Fruit fly (Drosophila melanogaster) whole organism, embryonic: ENCODE data around the gene CG31100.

Experiments
- Abd-B ChIP-seq: fragments of 200-800 bp; sonication (Bioruptor generic); optimal IDR thresholded peaks from 2 replicates; lab custom pipeline; 2018; ENCODE audit warnings: missing biosample characterization, mild to moderate bottlenecking, missing genetic modification characterization, moderate library complexity
- Adf1 ChIP-seq: fragments of 200-800 bp; sonication (Bioruptor generic); IDR thresholded peaks from 2 replicates; pipeline ENCODE4 v1.3.6; 2022; ENCODE audit warnings: missing biosample characterization, missing genetic modification characterization
- Aef1 ChIP-seq: fragments of 200-800 bp; sonication (Bioruptor generic); IDR thresholded peaks from 3 replicates; pipeline ENCODE4 v1.3.6; 2022; ENCODE audit warnings: missing biosample characterization, missing genetic modification characterization
- CG10543 ChIP-seq: fragments of 200-800 bp; sonication (Bioruptor generic); optimal IDR thresholded peaks from 3 replicates; lab custom pipeline; 2017; ENCODE audit warnings: missing biosample characterization, mild to moderate bottlenecking, missing genetic modification characterization, moderate library complexity
- CG11093 ChIP-seq: fragments of 200-800 bp; sonication (Bioruptor generic); IDR thresholded peaks from 3 replicates; pipeline ENCODE4 v1.3.6; 2022; ENCODE audit warnings: missing biosample characterization, missing genetic modification characterization
- CG11398 ChIP-seq: fragments of 200-800 bp; sonication (Bioruptor generic); optimal IDR thresholded peaks from 2 replicates; lab custom pipeline; 2016; ENCODE audit warnings: missing biosample characterization, missing genetic modification characterization
- CG11696 ChIP-seq: fragments of 200-800 bp; sonication (Bioruptor generic); IDR thresholded peaks from 2 replicates; pipeline ENCODE4 v1.3.6; 2022; ENCODE audit warnings: missing biosample characterization, missing genetic modification characterization
- CG12219 ChIP-seq: fragments of 200-800 bp; sonication (Bioruptor generic); optimal IDR thresholded peaks from 3 replicates; lab custom pipeline; 2018; ENCODE audit warnings: missing biosample characterization, mild to moderate bottlenecking, missing genetic modification characterization
- CG15601 ChIP-seq: fragments of 200-800 bp; sonication (Bioruptor generic); optimal IDR thresholded peaks from 3 replicates; lab custom pipeline; 2019; ENCODE audit warnings: missing biosample characterization, mild to moderate bottlenecking, missing genetic modification characterization, moderate library complexity
- CG16813 ChIP-seq: fragments of 200-800 bp; sonication (Bioruptor generic); IDR thresholded peaks from 3 replicates; pipeline ENCODE4 v1.3.6; 2022; ENCODE audit warnings: missing biosample characterization, missing genetic modification characterization; ENCODE audit not compliant: partially characterized antibody
- CG16815 ChIP-seq: fragments of 200-800 bp; sonication (Bioruptor generic); optimal IDR thresholded peaks from 3 replicates; lab custom pipeline; 2017; ENCODE audit warnings: missing biosample characterization, mild to moderate bottlenecking, missing genetic modification characterization
- CG18764 ChIP-seq: fragments of 200-800 bp; sonication (Bioruptor generic); optimal IDR thresholded peaks from 3 replicates; lab custom pipeline; 2016; ENCODE audit warnings: missing biosample characterization, missing genetic modification characterization
- CG2129 ChIP-seq: fragments of 200-800 bp; sonication (Bioruptor generic); IDR thresholded peaks from 2 replicates; pipeline ENCODE4 v1.3.6; 2022; ENCODE audit warnings: missing biosample characterization, missing genetic modification characterization; ENCODE audit not compliant: partially characterized antibody
- CG31365 ChIP-seq: fragments of 200-800 bp; sonication (Bioruptor generic); optimal IDR thresholded peaks from 2 replicates; lab custom pipeline; 2018; ENCODE audit warnings: missing biosample characterization, mild to moderate bottlenecking, missing genetic modification characterization
- CG42726 ChIP-seq: fragments of 200-800 bp; sonication (Bioruptor generic); IDR thresholded peaks from 2 replicates; pipeline ENCODE4 v1.3.6; 2022; ENCODE audit warnings: missing biosample characterization, missing genetic modification characterization; ENCODE audit not compliant: partially characterized antibody
- CG4328 ChIP-seq: fragments of 200-800 bp; sonication (Bioruptor generic); optimal IDR thresholded peaks from 3 replicates; lab custom pipeline; 2017; ENCODE audit warnings: missing biosample characterization, missing genetic modification reagents, missing genetic modification characterization
- CG4617 ChIP-seq: fragments of 200-800 bp; sonication (Bioruptor generic); optimal IDR thresholded peaks from 3 replicates; lab custom pipeline; 2016; ENCODE audit warnings: missing biosample characterization, missing genetic modification characterization, borderline replicate concordance
- CG7372 ChIP-seq: fragments of 200-800 bp; sonication (Bioruptor generic); IDR thresholded peaks from 2 replicates; pipeline ENCODE4 v1.3.6; 2022; ENCODE audit warnings: missing biosample characterization, missing genetic modification characterization
- CG7786 ChIP-seq: fragments of 200-800 bp; sonication (Bioruptor generic); optimal IDR thresholded peaks from 2 replicates; lab custom pipeline; 2016; ENCODE audit warnings: missing biosample characterization, missing genetic modification characterization
- CG8281 ChIP-seq: fragments of 200-800 bp; sonication (Bioruptor generic); optimal IDR thresholded peaks from 2 replicates; lab custom pipeline; 2018; ENCODE audit warnings: missing biosample characterization, mild to moderate bottlenecking, missing genetic modification characterization, moderate library complexity
- CG9215 ChIP-seq: fragments of 200-800 bp; sonication (Bioruptor generic); IDR thresholded peaks from 2 replicates; pipeline ENCODE4 v1.3.6; 2022; ENCODE audit warnings: missing biosample characterization, missing genetic modification characterization
- Chrac-16 ChIP-seq: fragments of 200-800 bp; sonication (Bioruptor generic); optimal IDR thresholded peaks from 3 replicates; lab custom pipeline; 2016; ENCODE audit warnings: missing biosample characterization, missing genetic modification characterization
- CrebB ChIP-seq: fragments of 200-800 bp; sonication (Bioruptor generic); optimal IDR thresholded peaks from 3 replicates; lab custom pipeline; 2018; ENCODE audit warnings: missing biosample characterization, mild to moderate bottlenecking, missing genetic modification characterization
- Gsc ChIP-seq: fragments of 200-800 bp; sonication (Bioruptor generic); IDR thresholded peaks from 2 replicates; pipeline ENCODE4 v1.3.6; 2022; ENCODE audit warnings: missing biosample characterization, missing genetic modification characterization
- Hr3 ChIP-seq: fragments of 200-800 bp; sonication (Bioruptor generic); optimal IDR thresholded peaks from 3 replicates; lab custom pipeline; 2016; ENCODE audit warnings: missing biosample characterization, missing genetic modification characterization
- Mrtf ChIP-seq: fragments of 200-800 bp; sonication (Bioruptor generic); IDR thresholded peaks from 3 replicates; pipeline ENCODE4 v1.3.6; 2022; ENCODE audit warnings: missing biosample characterization, missing genetic modification characterization
- PHDP ChIP-seq: fragments of 200-800 bp; sonication (Bioruptor generic); optimal IDR thresholded peaks from 3 replicates; lab custom pipeline; 2018; ENCODE audit warnings: missing biosample characterization, mild to moderate bottlenecking, missing genetic modification characterization, moderate library complexity
- Six4 ChIP-seq: fragments of 200-800 bp; sonication (Bioruptor generic); optimal IDR thresholded peaks from 2 replicates; lab custom pipeline; 2016; ENCODE audit warnings: missing biosample characterization, missing genetic modification characterization
- Sox100B ChIP-seq: fragments of 200-800 bp; sonication (Bioruptor generic); optimal IDR thresholded peaks from 3 replicates; lab custom pipeline; 2018; ENCODE audit warnings: missing biosample characterization, mild to moderate bottlenecking, missing genetic modification characterization
- Sox102F ChIP-seq: fragments of 200-800 bp; sonication (Bioruptor generic); optimal IDR thresholded peaks from 2 replicates; lab custom pipeline; 2018; ENCODE audit warnings: missing biosample characterization, mild to moderate bottlenecking, missing genetic modification characterization, moderate library complexity
- Stat92E ChIP-seq, 3 experiments: fragments of >200 bp in 2 of 3; fragments of 200-800 bp in 1 of 3; sonication (Bioruptor generic) in 1 of 3; optimal IDR thresholded peaks; 2 replicates each; lab custom pipeline; 2017 to 2019; ENCODE audit warnings: missing biosample characterization in 3 of 3, missing genetic modification characterization in 3 of 3, mild to moderate bottlenecking in 1 of 3, moderate library complexity in 1 of 3
- Xrp1 ChIP-seq: fragments of 200-800 bp; sonication (Bioruptor generic); IDR thresholded peaks from 2 replicates; pipeline ENCODE4 v1.3.6; 2022; ENCODE audit warnings: missing biosample characterization, missing genetic modification characterization
- amos ChIP-seq: fragments of 200-800 bp; sonication (Bioruptor generic); IDR thresholded peaks from 2 replicates; pipeline ENCODE4 v1.3.6; 2022; ENCODE audit warnings: missing biosample characterization, missing genetic modification characterization; ENCODE audit not compliant: partially characterized antibody
- az2 ChIP-seq: fragments of 200-800 bp; sonication (Bioruptor generic); optimal IDR thresholded peaks from 3 replicates; lab custom pipeline; 2016; ENCODE audit warnings: missing biosample characterization, missing genetic modification characterization
- croc ChIP-seq: fragments of 200-800 bp; sonication (Bioruptor generic); conservative IDR thresholded peaks from 3 replicates; pipeline ENCODE4 v1.3.6; 2022; ENCODE audit warnings: missing biosample characterization, missing genetic modification characterization
- crol ChIP-seq: fragments of 200-800 bp; sonication (Bioruptor generic); IDR thresholded peaks from 2 replicates; pipeline ENCODE4 v1.3.6; 2022; ENCODE audit warnings: missing biosample characterization, missing genetic modification characterization
- ems ChIP-seq: fragments of 200-800 bp; sonication (Bioruptor generic); optimal IDR thresholded peaks from 3 replicates; lab custom pipeline; 2016; ENCODE audit warnings: missing biosample characterization, missing genetic modification characterization
- ftz-f1 ChIP-seq: fragments of 200-800 bp; sonication (Bioruptor generic); optimal IDR thresholded peaks from 2 replicates; lab custom pipeline; 2016; ENCODE audit warnings: missing biosample characterization, missing genetic modification characterization
- fu2 ChIP-seq: fragments of 200-800 bp; sonication (Bioruptor generic); optimal IDR thresholded peaks from 2 replicates; lab custom pipeline; 2016; ENCODE audit warnings: missing biosample characterization, missing genetic modification characterization
- gsb-n ChIP-seq: fragments of 200-800 bp; sonication (Bioruptor generic); optimal IDR thresholded peaks from 3 replicates; lab custom pipeline; 2018; ENCODE audit warnings: missing biosample characterization, mild to moderate bottlenecking, missing genetic modification characterization
- ind ChIP-seq: fragments of 200-800 bp; sonication (Bioruptor generic); optimal IDR thresholded peaks from 3 replicates; lab custom pipeline; 2016; ENCODE audit warnings: missing biosample characterization, missing genetic modification characterization
- klu ChIP-seq: fragments of 200-800 bp; sonication (Bioruptor generic); IDR thresholded peaks from 2 replicates; pipeline ENCODE4 v1.3.6; 2022; ENCODE audit warnings: missing biosample characterization, missing genetic modification characterization
- nmo ChIP-seq: fragments of 200-800 bp; sonication (Bioruptor generic); optimal IDR thresholded peaks from 2 replicates; lab custom pipeline; 2018; ENCODE audit warnings: missing biosample characterization, mild to moderate bottlenecking, missing genetic modification characterization, moderate library complexity
- otp ChIP-seq: fragments of 200-800 bp; sonication (Bioruptor generic); IDR thresholded peaks from 3 replicates; pipeline ENCODE4, ENCODE4 v1.3.6; 2022; ENCODE audit warnings: missing biosample characterization, missing genetic modification characterization
- pfk ChIP-seq: fragments of 200-800 bp; sonication (Bioruptor generic); optimal IDR thresholded peaks from 2 replicates; lab custom pipeline; 2018; ENCODE audit warnings: missing biosample characterization, mild to moderate bottlenecking, missing genetic modification characterization, moderate library complexity
- pho ChIP-seq: fragments of 200-800 bp; sonication (Bioruptor generic); optimal IDR thresholded peaks from 2 replicates; lab custom pipeline; 2016; ENCODE audit warnings: missing biosample characterization, missing genetic modification characterization
- shn ChIP-seq: fragments of 200-800 bp; sonication (Bioruptor generic); optimal IDR thresholded peaks from 3 replicates; lab custom pipeline; 2016; ENCODE audit warnings: missing biosample characterization, missing genetic modification characterization
- sob ChIP-seq: fragments of 200-800 bp; sonication (Bioruptor generic); IDR thresholded peaks from 2 replicates; pipeline ENCODE4 v1.3.6; 2022; ENCODE audit warnings: missing biosample characterization, missing genetic modification characterization
- unc-4 ChIP-seq: fragments of 200-800 bp; sonication (Bioruptor generic); IDR thresholded peaks from 2 replicates; pipeline ENCODE4 v1.3.6; 2022; ENCODE audit warnings: missing biosample characterization, missing genetic modification characterization; ENCODE audit not compliant: partially characterized antibody

The CG31100 gene

DNA sequence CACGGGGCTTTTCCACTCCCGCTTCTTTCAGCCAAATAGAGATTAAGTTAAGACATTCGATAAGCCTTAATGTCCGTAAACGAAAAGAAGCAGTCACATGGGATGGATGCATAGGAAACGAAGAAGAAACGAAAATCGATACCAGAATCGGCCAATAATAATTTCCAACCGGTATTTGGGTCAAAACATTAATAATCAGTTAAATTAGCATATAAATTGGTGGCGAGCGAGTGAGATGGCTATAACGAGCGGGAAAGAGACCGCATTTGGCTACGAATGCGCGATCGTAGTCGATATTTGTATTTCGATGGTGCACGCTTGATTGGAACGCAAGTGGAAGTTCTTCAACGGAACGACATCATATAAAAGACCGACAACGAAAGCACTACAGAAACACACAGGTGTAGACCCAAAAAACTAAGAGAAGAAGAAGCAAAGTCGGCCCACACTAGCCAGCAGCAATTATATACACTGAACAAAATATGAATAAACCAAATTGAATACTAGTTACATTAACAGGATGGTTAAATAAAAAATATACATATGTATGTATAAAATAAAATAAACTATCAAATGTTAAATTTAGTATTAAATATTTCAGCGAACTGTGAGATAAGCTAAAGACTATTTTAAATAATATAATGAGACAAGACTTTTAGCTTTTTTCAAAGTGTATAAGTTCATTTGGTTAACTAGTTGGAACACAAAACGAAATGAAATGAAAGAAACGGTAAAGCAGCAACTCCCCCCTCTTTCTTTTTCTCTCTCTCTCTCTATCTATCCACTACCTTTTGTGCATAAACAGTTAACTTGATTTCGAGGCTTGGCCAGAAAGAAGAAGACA, 48.7 kb downstream of the CG31100 start (continued):
- TF ChIP-seq Abd-B (GFP tag; lab: Kevin White, UChicago) (peak; percentile 42), klu (GFP tag; lab: Robert Waterston, UW) (no peak), CG8281 (tag; lab: Kevin White, UChicago) (peak; percentile 14), CG31365 (no peak), Aef1 (GFP tag; lab: Robert Waterston, UW) (no peak), CrebB (tag; lab: Kevin White, UChicago) (no peak), otp (GFP tag; lab: Robert Waterston, UW) (no peak), Adf1 (GFP tag; lab: Robert Waterston, UW) (no peak), sob (GFP tag; lab: Robert Waterston, UW) (no peak), ftz-f1 (GFP tag; lab: Kevin White, UChicago) (no peak), Chrac-16 (GFP tag; lab: Kevin White, UChicago) (peak; percentile 11), nmo (GFP tag; lab: Kevin White, UChicago) (peak; percentile 77), amos (GFP tag; lab: Robert Waterston, UW) (no peak), CG9215 (GFP tag; lab: Robert Waterston, UW) (no peak), CG4617 (GFP tag; lab: Kevin White, UChicago) (no peak), CG11093 (no peak), Mrtf (GFP tag; lab: Robert Waterston, UW) (no peak), fu2 (GFP tag; lab: Kevin White, UChicago) (no peak), pho (GFP tag; lab: Kevin White, UChicago) (no peak), croc (GFP tag; lab: Robert Waterston, UW) (peak; percentile 39), CG18764 (GFP tag; lab: Kevin White, UChicago) (peak; percentile 21), CG7786 (GFP tag; lab: Kevin White, UChicago) (no peak), Sox100B (GFP tag; lab: Kevin White, UChicago) (peak; percentile 79), unc-4 (no peak), CG15601 (tag; lab: Kevin White, UChicago) (peak; percentile 77), CG11696 (GFP tag; lab: Robert Waterston, UW) (no peak), pfk (no peak), az2 (GFP tag; lab: Kevin White, UChicago) (peak; percentile 40), shn (GFP tag; lab: Kevin White, UChicago) (no peak), PHDP (tag; lab: Kevin White, UChicago) (peak; percentile 68), CG12219 (GFP tag; lab: Kevin White, UChicago) (no peak), gsb-n (tag; lab: Kevin White, UChicago) (peak; percentile 84), Six4 (GFP tag; lab: Kevin White, UChicago) (peak; percentile 30), crol (GFP tag; lab: Robert Waterston, UW) (no peak), Gsc (no peak), Stat92E (GFP tag; optimal IDR thresholded peaks at IDR 0.05; lab: Kevin White, UChicago) (no peak), CG16815 (GFP tag; lab: Kevin White, UChicago) (no peak), ind (GFP tag; lab: Kevin White, UChicago) (peak; percentile 12), CG16813 (GFP tag; lab: Robert Waterston, UW) (no peak), ems (no peak), CG11398 (GFP tag; lab: Kevin White, UChicago) (no peak), Sox102F (peak; percentile 86), Xrp1 (GFP tag; lab: Robert Waterston, UW) (peak; percentile 59), CG10543 (GFP tag; lab: Kevin White, UChicago) (no peak), CG4328 (GFP tag; lab: Kevin White, UChicago) (peak; percentile 7), Hr3 (GFP tag; lab: Kevin White, UChicago) (peak; percentile 15), CG7372 (GFP tag; lab: Robert Waterston, UW) (no peak), CG42726 (GFP tag; lab: Robert Waterston, UW) (no peak), CG2129 (GFP tag; lab: Robert Waterston, UW) (no peak)
